Fruit fly (Drosophila melanogaster) whole organism, embryonic: ENCODE data around the gene CG10365.

Experiments used
- BEAF-32 ChIP-seq: fragments of 200-800 bp; sonication (Bioruptor generic); optimal IDR thresholded peaks from 3 replicates; lab custom pipeline; 2017; ENCODE audit warnings: missing biosample characterization, missing genetic modification characterization, mild to moderate bottlenecking, moderate library complexity, missing genetic modification reagents
- CG1024 ChIP-seq: fragments of 200-800 bp; sonication (Bioruptor generic); IDR thresholded peaks from 2 replicates; pipeline ENCODE4 v1.3.6; 2022; ENCODE audit warnings: missing biosample characterization, missing genetic modification characterization
- CG10565 ChIP-seq: fragments of 200-800 bp; sonication (Bioruptor generic); optimal IDR thresholded peaks from 3 replicates; lab custom pipeline; 2016; ENCODE audit warnings: missing biosample characterization, mild to moderate bottlenecking, missing genetic modification characterization
- CG11456 ChIP-seq: fragments of 200-800 bp; sonication (Bioruptor generic); IDR thresholded peaks from 3 replicates; pipeline ENCODE4 v1.3.6; 2022; ENCODE audit warnings: missing biosample characterization, missing genetic modification characterization
- CG1233 ChIP-seq: fragments of 200-800 bp; sonication (Bioruptor generic); optimal IDR thresholded peaks from 4 replicates; lab custom pipeline; 2018; ENCODE audit warnings: missing biosample characterization, mild to moderate bottlenecking, missing genetic modification characterization
- CG12942 ChIP-seq: fragments of 200-800 bp; sonication (Bioruptor generic); optimal IDR thresholded peaks from 3 replicates; lab custom pipeline; 2016; ENCODE audit warnings: missing biosample characterization, missing genetic modification characterization
- CG13287 ChIP-seq: fragments of 200-800 bp; sonication (Bioruptor generic); IDR thresholded peaks from 2 replicates; pipeline ENCODE4 v1.3.6; 2022; ENCODE audit warnings: missing biosample characterization, missing genetic modification characterization; ENCODE audit not compliant: partially characterized antibody
- CG13624 ChIP-seq: fragments of 200-800 bp; sonication (Bioruptor generic); optimal IDR thresholded peaks from 2 replicates; lab custom pipeline; 2016; ENCODE audit warnings: missing biosample characterization, missing genetic modification characterization
- CG15601 ChIP-seq: fragments of 200-800 bp; sonication (Bioruptor generic); optimal IDR thresholded peaks from 3 replicates; lab custom pipeline; 2019; ENCODE audit warnings: missing biosample characterization, mild to moderate bottlenecking, missing genetic modification characterization, moderate library complexity
- CG2116 ChIP-seq: fragments of 200-800 bp; sonication (Bioruptor generic); optimal IDR thresholded peaks from 3 replicates; lab custom pipeline; 2018; ENCODE audit warnings: missing biosample characterization, mild to moderate bottlenecking, missing genetic modification characterization
- CG3163 ChIP-seq: fragments of 200-800 bp; sonication (Bioruptor generic); optimal IDR thresholded peaks from 3 replicates; lab custom pipeline; 2016; ENCODE audit warnings: missing biosample characterization, missing genetic modification characterization
- CG3995 ChIP-seq: fragments of 200-800 bp; sonication (Bioruptor generic); optimal IDR thresholded peaks from 3 replicates; lab custom pipeline; 2016; ENCODE audit warnings: missing biosample characterization, missing genetic modification characterization
- CG4617 ChIP-seq: fragments of 200-800 bp; sonication (Bioruptor generic); optimal IDR thresholded peaks from 3 replicates; lab custom pipeline; 2016; ENCODE audit warnings: missing biosample characterization, missing genetic modification characterization, borderline replicate concordance
- CG7928 ChIP-seq: fragments of 200-800 bp; sonication (Bioruptor generic); optimal IDR thresholded peaks from 2 replicates; lab custom pipeline; 2017; ENCODE audit warnings: missing biosample characterization, mild to moderate bottlenecking, missing genetic modification characterization
- CG8944 ChIP-seq: fragments of 200-800 bp; sonication (Bioruptor generic); optimal IDR thresholded peaks from 3 replicates; lab custom pipeline; 2016; ENCODE audit warnings: missing biosample characterization, missing genetic modification characterization
- CG9727 ChIP-seq: fragments of 200-800 bp; sonication (Bioruptor generic); optimal IDR thresholded peaks from 3 replicates; lab custom pipeline; 2017; ENCODE audit warnings: missing biosample characterization, mild to moderate bottlenecking, missing genetic modification characterization
- CTCF ChIP-seq: fragments of 200-800 bp; sonication (Bioruptor generic); optimal IDR thresholded peaks from 2 replicates; lab custom pipeline; 2017; ENCODE audit warnings: missing biosample characterization, mild to moderate bottlenecking, missing genetic modification characterization, moderate library complexity
- Deaf1 ChIP-seq: fragments of 200-800 bp; optimal IDR thresholded peaks from 3 replicates; lab custom pipeline; 2019; ENCODE audit warnings: missing biosample characterization, mild to moderate bottlenecking, missing genetic modification characterization, moderate library complexity
- Dp ChIP-seq: fragments of 200-800 bp; sonication (Bioruptor generic); optimal IDR thresholded peaks from 2 replicates; lab custom pipeline; 2018; ENCODE audit warnings: missing biosample characterization, mild to moderate bottlenecking, missing genetic modification characterization, moderate library complexity
- E2f2 ChIP-seq: fragments of 200-800 bp; sonication (Bioruptor generic); IDR thresholded peaks from 2 replicates; pipeline ENCODE4 v1.3.6; 2022; ENCODE audit warnings: missing biosample characterization, missing genetic modification characterization
- Ets65A ChIP-seq: fragments of 200-800 bp; sonication (Bioruptor generic); peaks from one replicate; lab custom pipeline; 2016; ENCODE audit warnings: missing biosample characterization, missing genetic modification characterization
- Fer1 ChIP-seq: fragments of 200-800 bp; sonication (Bioruptor generic); optimal IDR thresholded peaks from 2 replicates; lab custom pipeline; 2017; ENCODE audit warnings: missing biosample characterization, mild to moderate bottlenecking, missing genetic modification characterization
- HmgZ ChIP-seq: fragments of 200-800 bp; sonication (Bioruptor generic); optimal IDR thresholded peaks from 2 replicates; lab custom pipeline; 2018; ENCODE audit warnings: missing biosample characterization, mild to moderate bottlenecking, missing genetic modification characterization
- MBD-R2 ChIP-seq: fragments of 200-800 bp; sonication (Bioruptor generic); IDR thresholded peaks from 2 replicates; pipeline ENCODE4 v1.3.6; 2022; ENCODE audit warnings: missing biosample characterization, missing genetic modification characterization
- MESR4 ChIP-seq: fragments of 200-800 bp; sonication (Bioruptor generic); optimal IDR thresholded peaks from 2 replicates; lab custom pipeline; 2018; ENCODE audit warnings: missing biosample characterization, mild to moderate bottlenecking, missing genetic modification characterization, moderate library complexity
- Max ChIP-seq: fragments of 200-800 bp; sonication (Bioruptor generic); optimal IDR thresholded peaks from 2 replicates; lab custom pipeline; 2016; ENCODE audit warnings: missing biosample characterization, mild to moderate bottlenecking, missing genetic modification characterization
- Mrtf ChIP-seq: fragments of 200-800 bp; sonication (Bioruptor generic); IDR thresholded peaks from 3 replicates; pipeline ENCODE4 v1.3.6; 2022; ENCODE audit warnings: missing biosample characterization, missing genetic modification characterization
- Myb ChIP-seq: fragments of 200-800 bp; sonication (Bioruptor generic); optimal IDR thresholded peaks from 2 replicates; lab custom pipeline; 2016; ENCODE audit warnings: missing biosample characterization, missing genetic modification characterization
- Pdp1 ChIP-seq, 2 experiments: fragments of 200-800 bp; sonication (Bioruptor generic); optimal IDR thresholded peaks; 3 replicates each; lab custom pipeline; 2016; ENCODE audit warnings: missing biosample characterization in 2 of 2, missing genetic modification characterization in 2 of 2, mild to moderate bottlenecking in 1 of 2, moderate library complexity in 1 of 2
- Sin3A ChIP-seq: fragments of >200 bp; optimal IDR thresholded peaks from 2 replicates; lab custom pipeline; 2018
- YL-1 ChIP-seq: fragments of 200-800 bp; sonication (Bioruptor generic); optimal IDR thresholded peaks from 3 replicates; lab custom pipeline; 2017; ENCODE audit warnings: missing biosample characterization, mild to moderate bottlenecking, missing genetic modification characterization
- bigmax ChIP-seq: fragments of 200-800 bp; sonication (Bioruptor generic); optimal IDR thresholded peaks from 2 replicates; lab custom pipeline; 2018; ENCODE audit warnings: missing biosample characterization, mild to moderate bottlenecking, missing genetic modification characterization
- chinmo ChIP-seq: fragments of 200-800 bp; sonication (Bioruptor generic); IDR thresholded peaks from 4 replicates; pipeline ENCODE4 v1.3.6; 2022; ENCODE audit warnings: missing biosample characterization, missing genetic modification characterization; ENCODE audit not compliant: partially characterized antibody
- dan ChIP-seq: fragments of 200-800 bp; sonication (Bioruptor generic); IDR thresholded peaks from 2 replicates; pipeline ENCODE4 v1.3.6; 2022; ENCODE audit warnings: missing biosample characterization, missing genetic modification characterization
- gfzf ChIP-seq: fragments of 200-800 bp; sonication (Bioruptor generic); optimal IDR thresholded peaks from 2 replicates; lab custom pipeline; 2016; ENCODE audit warnings: missing biosample characterization, mild to moderate bottlenecking, missing genetic modification characterization, moderate library complexity
- grn ChIP-seq: fragments of 200-800 bp; sonication (Bioruptor generic); optimal IDR thresholded peaks from 3 replicates; lab custom pipeline; 2017; ENCODE audit warnings: missing biosample characterization, missing genetic modification characterization
- insv ChIP-seq, 2 experiments: fragments of 200-800 bp; sonication (Bioruptor generic); optimal IDR thresholded peaks; 3 replicates each; lab custom pipeline; 2016 to 2018; ENCODE audit warnings: missing biosample characterization in 2 of 2, missing genetic modification characterization in 2 of 2
- jumu ChIP-seq: fragments of 200-800 bp; sonication (Bioruptor generic); optimal IDR thresholded peaks from 3 replicates; lab custom pipeline; 2016; ENCODE audit warnings: missing biosample characterization, missing genetic modification characterization
- lilli ChIP-seq: fragments of 200-800 bp; sonication (Bioruptor generic); optimal IDR thresholded peaks from 3 replicates; lab custom pipeline; 2016; ENCODE audit warnings: missing biosample characterization, missing genetic modification characterization
- pzg ChIP-seq: fragments of 200-800 bp; sonication (Bioruptor generic); optimal IDR thresholded peaks from 3 replicates; lab custom pipeline; 2018; ENCODE audit warnings: missing biosample characterization, mild to moderate bottlenecking, missing genetic modification characterization, moderate library complexity
- scrt ChIP-seq: fragments of 200-800 bp; sonication (Bioruptor generic); optimal IDR thresholded peaks from 2 replicates; lab custom pipeline; 2018; ENCODE audit warnings: missing biosample characterization, mild to moderate bottlenecking, missing genetic modification characterization, moderate library complexity
- sob ChIP-seq: fragments of 200-800 bp; sonication (Bioruptor generic); IDR thresholded peaks from 2 replicates; pipeline ENCODE4 v1.3.6; 2022; ENCODE audit warnings: missing biosample characterization, missing genetic modification characterization
- trem ChIP-seq: fragments of 200-800 bp; optimal IDR thresholded peaks from 3 replicates; lab custom pipeline; 2019; ENCODE audit warnings: missing biosample characterization, mild to moderate bottlenecking, missing genetic modification characterization, moderate library complexity

The CG10365 gene

dm6 chr3R:23694579-23695033 lies 28.5 kb upstream of the CG10365 start, which contains the start of gene CG10254 (continued):
- peak; percentile 59 for TF ChIP-seq pzg (GFP tag; lab: Kevin White, UChicago)
- TF ChIP-seq Myb (GFP tag; lab: Kevin White, UChicago), result peak; percentile 57
- no peak for TF ChIP-seq Max
- no peak for TF ChIP-seq lilli
- TF ChIP-seq CTCF (GFP tag; lab: Kevin White, UChicago), result peak; percentile 73
- no peak for TF ChIP-seq jumu
- peak; percentile 50 for TF ChIP-seq CG3995
- peak; percentile 45 for TF ChIP-seq YL-1 (GFP tag; lab: Kevin White, UChicago)
- no peak for TF ChIP-seq CG8944 (GFP tag; lab: Kevin White, UChicago)
- peak; percentile 25 for TF ChIP-seq HmgZ (tag; lab: Kevin White, UChicago)
- TF ChIP-seq CG9727 (GFP tag; lab: Kevin White, UChicago), result no peak
- TF ChIP-seq Dp (GFP tag; lab: Kevin White, UChicago), result peak; percentile 83
- no peak for TF ChIP-seq dan (GFP tag; lab: Robert Waterston, UW)
- TF ChIP-seq sob, result no peak
- TF ChIP-seq CG7928, result peak; percentile 33
- peak; percentile 90 for TF ChIP-seq E2f2
- TF ChIP-seq CG13287 (GFP tag; lab: Robert Waterston, UW), result peak; percentile 34; the same call in 1 of the 2 replicates
- TF ChIP-seq MBD-R2 (GFP tag; lab: Robert Waterston, UW), result peak; percentile 48
- TF ChIP-seq CG10565, result no peak
- peak; percentile 55 for TF ChIP-seq bigmax (GFP tag; lab: Kevin White, UChicago)
- TF ChIP-seq Fer1 (GFP tag; lab: Kevin White, UChicago), result no peak
- peak; percentile 95 for TF ChIP-seq grn (GFP tag; lab: Kevin White, UChicago)
- no peak for TF ChIP-seq CG3163 (GFP tag; lab: Kevin White, UChicago)
- TF ChIP-seq CG4617, result peak; percentile 52
- TF ChIP-seq Sin3A (lab: Kevin White, UChicago), result no peak
- peak; percentile 2 for TF ChIP-seq CG2116
- no peak for TF ChIP-seq CG12942 (GFP tag; lab: Kevin White, UChicago)
- peak; percentile 38; the same call in 1 of the 4 replicates for TF ChIP-seq chinmo (GFP tag; lab: Robert Waterston, UW)
- no peak for TF ChIP-seq CG1024 (GFP tag; lab: Robert Waterston, UW)
- TF ChIP-seq MESR4, result peak; percentile 55
- peak; percentile 100 for TF ChIP-seq CG15601 (tag; lab: Kevin White, UChicago)
- TF ChIP-seq trem (tag; lab: Kevin White, UChicago), result peak; percentile 21
- TF ChIP-seq gfzf (GFP tag; lab: Kevin White, UChicago), result peak; percentile 87
- TF ChIP-seq BEAF-32 (GFP tag; lab: Kevin White, UChicago), result peak; percentile 18

dm6 chr3R:23696145-23696544 lies 27.0 kb upstream of the CG10365 start, which contains the start of gene CG10252:
TSS of gene CG10252 (minus strand) at chr3R:23696245.
- TF ChIP-seq insv (GFP tag; optimal IDR thresholded peaks at IDR 0.05; lab: Kevin White, UChicago) (no peak), Ets65A (no peak), Pdp1 (GFP tag; optimal IDR thresholded peaks at IDR 0.05; lab: Kevin White, UChicago) (peak in 1 of 2 experiments; percentile 68), CG13624 (GFP tag; lab: Kevin White, UChicago) (no peak)
- TF ChIP-seq, all 482 proteins: peak for 1

dm6 chr3R:23698835-23699234 lies 24.3 kb upstream of the CG10365 start, which contains the start of gene prt:
TSS of gene prt (minus strand) at chr3R:23699027.
- 0 out of 3 replicates have a peak, but pooled peaks have one; percentile 25 for TF ChIP-seq CG11456 (GFP tag; lab: Robert Waterston, UW)
- TF ChIP-seq Deaf1 (tag; lab: Kevin White, UChicago), result peak; percentile 87
- 0 out of 3 replicates have a peak, but pooled peaks have one; percentile 16 for TF ChIP-seq Mrtf (GFP tag; lab: Robert Waterston, UW)
- peak; percentile 27 for TF ChIP-seq Ets65A
- peak; percentile 72 for TF ChIP-seq scrt (GFP tag; lab: Kevin White, UChicago)
- TF ChIP-seq CG1233, result no peak
